Fruit fly (Drosophila melanogaster) whole organism, embryonic: ENCODE measurements around the gene CG44362.
A peak's percentile ranks its signal among the peaks of the same experiment; 100 is the strongest.

ENCODE experiments used
- Atf6 ChIP-seq: fragments of 200-800 bp; sonication (Bioruptor generic); IDR thresholded peaks from 2 replicates; pipeline ENCODE4 v1.3.6; 2022; ENCODE audit warnings: missing biosample characterization, missing genetic modification characterization
- B-H2 ChIP-seq: fragments of 200-800 bp; sonication (Bioruptor generic); optimal IDR thresholded peaks from 2 replicates; lab custom pipeline; 2018; ENCODE audit warnings: missing biosample characterization, mild to moderate bottlenecking, missing genetic modification characterization
- CG14014 ChIP-seq: fragments of 200-800 bp; sonication (Bioruptor generic); IDR thresholded peaks from 2 replicates; pipeline ENCODE4 v1.3.6; 2022; ENCODE audit warnings: missing biosample characterization, missing genetic modification characterization
- CG14050 ChIP-seq: fragments of 200-800 bp; sonication (Bioruptor generic); IDR thresholded peaks from 3 replicates; pipeline ENCODE4 v1.3.6; 2022; ENCODE audit warnings: missing biosample characterization, missing genetic modification characterization
- CG17568 ChIP-seq: fragments of 200-800 bp; sonication (Bioruptor generic); optimal IDR thresholded peaks from 2 replicates; lab custom pipeline; 2018; ENCODE audit warnings: missing biosample characterization, mild to moderate bottlenecking, missing genetic modification characterization, moderate library complexity
- CG17829 ChIP-seq: fragments of 200-800 bp; optimal IDR thresholded peaks from 2 replicates; lab custom pipeline; 2019; ENCODE audit warnings: missing biosample characterization, mild to moderate bottlenecking, missing genetic modification characterization, moderate library complexity
- CG30431 ChIP-seq: fragments of 200-800 bp; sonication (Bioruptor generic); optimal IDR thresholded peaks from 2 replicates; lab custom pipeline; 2017; ENCODE audit warnings: missing biosample characterization, missing genetic modification characterization
- CG4617 ChIP-seq: fragments of 200-800 bp; sonication (Bioruptor generic); optimal IDR thresholded peaks from 3 replicates; lab custom pipeline; 2016; ENCODE audit warnings: missing biosample characterization, missing genetic modification characterization, borderline replicate concordance
- CG6854 ChIP-seq: fragments of 200-800 bp; sonication (Bioruptor generic); optimal IDR thresholded peaks from 3 replicates; lab custom pipeline; 2017; ENCODE audit warnings: missing biosample characterization, mild to moderate bottlenecking, missing genetic modification characterization
- CG7786 ChIP-seq: fragments of 200-800 bp; sonication (Bioruptor generic); optimal IDR thresholded peaks from 2 replicates; lab custom pipeline; 2016; ENCODE audit warnings: missing biosample characterization, missing genetic modification characterization
- CG8089 ChIP-seq: fragments of 200-800 bp; sonication (Bioruptor generic); optimal IDR thresholded peaks from 3 replicates; lab custom pipeline; 2016; ENCODE audit warnings: missing biosample characterization, missing genetic modification characterization
- CG8290 ChIP-seq, 3 experiments: fragments of 200-800 bp; sonication (Bioruptor generic); optimal IDR thresholded peaks; 2 replicates each; lab custom pipeline; 2016 to 2019; ENCODE audit warnings: missing biosample characterization in 3 of 3, missing genetic modification characterization in 3 of 3, mild to moderate bottlenecking in 2 of 3, moderate library complexity in 1 of 3
- Camta ChIP-seq: fragments of 200-800 bp; sonication (Bioruptor generic); optimal IDR thresholded peaks from 2 replicates; lab custom pipeline; 2016; ENCODE audit warnings: missing biosample characterization, missing genetic modification characterization
- CoRest ChIP-seq: fragments of 200-800 bp; sonication (Bioruptor generic); optimal IDR thresholded peaks from 3 replicates; lab custom pipeline; 2018; ENCODE audit warnings: missing biosample characterization, mild to moderate bottlenecking, missing genetic modification characterization, moderate library complexity
- Drgx ChIP-seq: fragments of 200-800 bp; sonication (Bioruptor generic); IDR thresholded peaks from 2 replicates; pipeline ENCODE4 v1.3.6; 2022; ENCODE audit warnings: missing biosample characterization, missing genetic modification characterization
- Eip74EF ChIP-seq, 2 experiments: fragments of 200-800 bp in 1 of 2; fragments of >200 bp in 1 of 2; sonication (Bioruptor generic) in 1 of 2; optimal IDR thresholded peaks; 2 replicates each; lab custom pipeline; 2017 to 2019; ENCODE audit warnings: missing biosample characterization in 2 of 2, missing genetic modification characterization in 2 of 2, mild to moderate bottlenecking in 1 of 2, moderate library complexity in 1 of 2
- Ets97D ChIP-seq: fragments of 200-800 bp; sonication (Bioruptor generic); optimal IDR thresholded peaks from 3 replicates; lab custom pipeline; 2016; ENCODE audit warnings: missing biosample characterization, missing genetic modification characterization
- H15 ChIP-seq: fragments of 200-800 bp; sonication (Bioruptor generic); IDR thresholded peaks from 3 replicates; pipeline ENCODE4 v1.3.6; 2022; ENCODE audit warnings: missing biosample characterization, missing genetic modification characterization
- Hr51 ChIP-seq, 2 experiments: fragments of 200-800 bp; sonication (Bioruptor generic); optimal IDR thresholded peaks; 2 replicates in 1 of 2; 3 replicates in 1 of 2; lab custom pipeline; 2016 to 2018; ENCODE audit warnings: missing biosample characterization in 2 of 2, missing genetic modification characterization in 2 of 2, mild to moderate bottlenecking in 1 of 2, moderate library complexity in 1 of 2
- MTF-1 ChIP-seq: fragments of 200-800 bp; sonication (Bioruptor generic); optimal IDR thresholded peaks from 2 replicates; lab custom pipeline; 2018; ENCODE audit warnings: missing biosample characterization, mild to moderate bottlenecking, missing genetic modification characterization, borderline replicate concordance
- Ptx1 ChIP-seq: fragments of 200-800 bp; sonication (Bioruptor generic); IDR thresholded peaks from 2 replicates; pipeline ENCODE4 v1.3.6; 2022; ENCODE audit warnings: missing biosample characterization, missing genetic modification characterization
- Ssrp ChIP-seq: fragments of 200-800 bp; sonication (Bioruptor generic); optimal IDR thresholded peaks from 2 replicates; lab custom pipeline; 2018; ENCODE audit warnings: missing biosample characterization, mild to moderate bottlenecking, missing genetic modification characterization, moderate library complexity
- ac ChIP-seq: fragments of 200-800 bp; sonication (Bioruptor generic); optimal IDR thresholded peaks from 3 replicates; lab custom pipeline; 2017; ENCODE audit warnings: missing biosample characterization, mild to moderate bottlenecking, missing genetic modification characterization
- br ChIP-seq: fragments of >200 bp; optimal IDR thresholded peaks from 2 replicates; lab custom pipeline; 2017
- btn ChIP-seq: fragments of 200-800 bp; sonication (Bioruptor generic); optimal IDR thresholded peaks from 2 replicates; lab custom pipeline; 2016; ENCODE audit warnings: missing biosample characterization, missing genetic modification characterization
- cato ChIP-seq: fragments of 200-800 bp; sonication (Bioruptor generic); optimal IDR thresholded peaks from 2 replicates; lab custom pipeline; 2016; ENCODE audit warnings: missing biosample characterization, missing genetic modification characterization, borderline replicate concordance
- crp ChIP-seq, 2 experiments: fragments of 200-800 bp; sonication (Bioruptor generic); optimal IDR thresholded peaks; 2 replicates in 1 of 2; 3 replicates in 1 of 2; lab custom pipeline; 2017; ENCODE audit warnings: missing biosample characterization in 2 of 2, missing genetic modification characterization in 2 of 2, mild to moderate bottlenecking in 1 of 2, moderate library complexity in 1 of 2
- ems ChIP-seq: fragments of 200-800 bp; sonication (Bioruptor generic); optimal IDR thresholded peaks from 3 replicates; lab custom pipeline; 2016; ENCODE audit warnings: missing biosample characterization, missing genetic modification characterization
- en ChIP-seq: fragments of 200-800 bp; sonication (Bioruptor generic); optimal IDR thresholded peaks from 2 replicates; lab custom pipeline; 2016; ENCODE audit warnings: missing biosample characterization, missing genetic modification characterization
- eve ChIP-seq, 2 experiments: fragments of >200 bp; optimal IDR thresholded peaks; 2 replicates each; lab custom pipeline; 2017; ENCODE audit warnings: missing biosample characterization in 2 of 2, missing genetic modification characterization in 2 of 2
- exex ChIP-seq: fragments of 200-800 bp; sonication (Bioruptor generic); optimal IDR thresholded peaks from 4 replicates; lab custom pipeline; 2018; ENCODE audit warnings: missing biosample characterization, mild to moderate bottlenecking, missing genetic modification characterization, moderate library complexity
- fd3F ChIP-seq: fragments of 200-800 bp; sonication (Bioruptor generic); optimal IDR thresholded peaks from 2 replicates; lab custom pipeline; 2018; ENCODE audit warnings: missing biosample characterization, mild to moderate bottlenecking, missing genetic modification characterization, moderate library complexity
- gsb ChIP-seq: fragments of 200-800 bp; sonication (Bioruptor generic); IDR thresholded peaks from 2 replicates; pipeline ENCODE4 v1.3.6; 2022; ENCODE audit warnings: missing biosample characterization, missing genetic modification characterization
- hkb ChIP-seq, 2 experiments: fragments of 200-800 bp in 1 of 2; fragments of >200 bp in 1 of 2; sonication (Bioruptor generic) in 1 of 2; IDR thresholded peaks in 1 of 2; optimal IDR thresholded peaks in 1 of 2; 2 replicates each; pipeline versions ENCODE4 v1.3.6 to Lab custom; 2017 to 2022; ENCODE audit warnings: missing biosample characterization in 1 of 2, missing genetic modification characterization in 1 of 2
- inv ChIP-seq: fragments of 200-800 bp; sonication (Bioruptor generic); IDR thresholded peaks from 2 replicates; pipeline ENCODE4 v1.3.6; 2022; ENCODE audit warnings: missing biosample characterization, missing genetic modification characterization; ENCODE audit not compliant: partially characterized antibody
- lbe ChIP-seq: fragments of 200-800 bp; sonication (Bioruptor generic); optimal IDR thresholded peaks from 2 replicates; lab custom pipeline; 2016; ENCODE audit warnings: missing biosample characterization, mild to moderate bottlenecking, missing genetic modification characterization
- luna ChIP-seq: fragments of 200-800 bp; sonication (Bioruptor generic); optimal IDR thresholded peaks from 2 replicates; lab custom pipeline; 2016; ENCODE audit warnings: missing biosample characterization, missing genetic modification characterization
- mirr ChIP-seq: fragments of 200-800 bp; sonication (Bioruptor generic); optimal IDR thresholded peaks from 3 replicates; lab custom pipeline; 2018; ENCODE audit warnings: missing biosample characterization, mild to moderate bottlenecking, missing genetic modification characterization
- onecut ChIP-seq: fragments of 200-800 bp; sonication (Bioruptor generic); IDR thresholded peaks from 2 replicates; pipeline ENCODE4 v1.3.6; 2022; ENCODE audit warnings: missing biosample characterization, missing genetic modification characterization
- pfk ChIP-seq: fragments of 200-800 bp; sonication (Bioruptor generic); optimal IDR thresholded peaks from 2 replicates; lab custom pipeline; 2018; ENCODE audit warnings: missing biosample characterization, mild to moderate bottlenecking, missing genetic modification characterization, moderate library complexity
- pros ChIP-seq: fragments of 200-800 bp; sonication (Bioruptor generic); optimal IDR thresholded peaks from 3 replicates; lab custom pipeline; 2019; ENCODE audit warnings: missing biosample characterization, mild to moderate bottlenecking, missing genetic modification characterization, moderate library complexity
- pum ChIP-seq: fragments of 200-800 bp; sonication (Bioruptor generic); optimal IDR thresholded peaks from 2 replicates; lab custom pipeline; 2016; ENCODE audit warnings: missing biosample characterization, missing genetic modification characterization
- sc ChIP-seq, 3 experiments: fragments of >200 bp in 2 of 3; fragments of 200-800 bp in 1 of 3; sonication (Bioruptor generic) in 1 of 3; optimal IDR thresholded peaks; 2 replicates in 2 of 3; 3 replicates in 1 of 3; lab custom pipeline; 2017; ENCODE audit warnings: mild to moderate bottlenecking in 1 of 3, missing biosample characterization in 1 of 3, missing genetic modification characterization in 1 of 3, missing genetic modification reagents in 1 of 3
- slou ChIP-seq: fragments of 200-800 bp; sonication (Bioruptor generic); optimal IDR thresholded peaks from 3 replicates; lab custom pipeline; 2016; ENCODE audit warnings: missing biosample characterization, missing genetic modification characterization
- unpg ChIP-seq: fragments of 200-800 bp; sonication (Bioruptor generic); optimal IDR thresholded peaks from 3 replicates; lab custom pipeline; 2018; ENCODE audit warnings: missing biosample characterization, mild to moderate bottlenecking, missing genetic modification characterization, moderate library complexity
- zfh2 ChIP-seq: fragments of 200-800 bp; sonication (Bioruptor generic); optimal IDR thresholded peaks from 2 replicates; lab custom pipeline; 2016; ENCODE audit warnings: missing biosample characterization, missing genetic modification characterization

The CG44362 gene

dm6 chr3L:11350680-11351665, 46.4 kb upstream of the CG44362 start (continued):
- TF ChIP-seq sc (optimal IDR thresholded peaks at IDR 0.05; lab: Kevin White, UChicago): no peak
- TF ChIP-seq sc (GFP tag; optimal IDR thresholded peaks at IDR 0.05; lab: Kevin White, UChicago): peak; percentile 5
- TF ChIP-seq br (lab: Kevin White, UChicago): no peak
- TF ChIP-seq Ptx1 (GFP tag; lab: Robert Waterston, UW): peak; percentile 44; the same call in 1 of the 2 replicates
- peak; percentile 36 for TF ChIP-seq exex (tag; lab: Kevin White, UChicago)
- no peak for TF ChIP-seq lbe
- peak; percentile 84 for TF ChIP-seq CoRest
- peak in 1 of 2 experiments; percentile 36 for TF ChIP-seq Eip74EF (GFP tag; optimal IDR thresholded peaks at IDR 0.05; lab: Kevin White, UChicago)
- TF ChIP-seq Camta (GFP tag; lab: Kevin White, UChicago): no peak
- TF ChIP-seq pum (GFP tag; lab: Kevin White, UChicago): no peak
- TF ChIP-seq unpg (GFP tag; lab: Kevin White, UChicago): peak; percentile 15
- peak; percentile 81 for TF ChIP-seq Drgx (GFP tag; lab: Robert Waterston, UW)
- TF ChIP-seq Hr51 (GFP tag; optimal IDR thresholded peaks at IDR 0.05; lab: Kevin White, UChicago): peak in 1 of 2 experiments; percentile 85
- TF ChIP-seq CG17568 (GFP tag; lab: Kevin White, UChicago): no peak
- no peak for TF ChIP-seq inv (GFP tag; lab: Robert Waterston, UW)
- TF ChIP-seq ac (GFP tag; lab: Kevin White, UChicago): no peak
- no peak for TF ChIP-seq pros (GFP tag; lab: Kevin White, UChicago)
- no peak for TF ChIP-seq luna (GFP tag; lab: Kevin White, UChicago)
- TF ChIP-seq CG17829 (tag; lab: Kevin White, UChicago): peak; percentile 73
- TF ChIP-seq CG14014 (GFP tag; lab: Robert Waterston, UW): peak; percentile 44; the same call in 1 of the 2 replicates
- TF ChIP-seq mirr (GFP tag; lab: Kevin White, UChicago): peak; percentile 77
- no peak for TF ChIP-seq CG6854
- TF ChIP-seq btn (GFP tag; lab: Kevin White, UChicago): no peak
- TF ChIP-seq CG8290 (GFP tag; optimal IDR thresholded peaks at IDR 0.05; lab: Kevin White, UChicago): peak; percentile 1
- peak in 1 of 2 experiments; percentile 90 for TF ChIP-seq CG8290 (tag; optimal IDR thresholded peaks at IDR 0.05; lab: Kevin White, UChicago)
- no peak for TF ChIP-seq H15
- no peak for TF ChIP-seq cato (GFP tag; lab: Kevin White, UChicago)
- TF ChIP-seq hkb (optimal IDR thresholded peaks at IDR 0.05; lab: Kevin White, UChicago): no peak
- TF ChIP-seq hkb (GFP tag; IDR thresholded peaks at IDR 0.05; lab: Robert Waterston, UW): no peak; the same call in 1 of the 2 replicates
- peak; percentile 32 for TF ChIP-seq fd3F (GFP tag; lab: Kevin White, UChicago)
- peak; percentile 52 for TF ChIP-seq CG7786
- no peak for TF ChIP-seq Ets97D (GFP tag; lab: Kevin White, UChicago)
- TF ChIP-seq en (GFP tag; lab: Kevin White, UChicago): no peak
- TF ChIP-seq CG14050: peak; percentile 30; the same call in 1 of the 3 replicates
- TF ChIP-seq zfh2 (GFP tag; lab: Kevin White, UChicago): no peak
- TF ChIP-seq onecut (GFP tag; lab: Robert Waterston, UW): peak; percentile 10
- no peak for TF ChIP-seq CG30431 (GFP tag; lab: Kevin White, UChicago)
- no peak; the same call in 1 of the 2 replicates for TF ChIP-seq Atf6 (GFP tag; lab: Robert Waterston, UW)
- TF ChIP-seq pfk (GFP tag; lab: Kevin White, UChicago): no peak
- TF ChIP-seq B-H2 (GFP tag; lab: Kevin White, UChicago): peak; percentile 42
- peak in 1 of 2 experiments; percentile 35 for TF ChIP-seq eve (GFP tag; optimal IDR thresholded peaks at IDR 0.05; lab: Kevin White, UChicago)
- no peak for TF ChIP-seq gsb
- peak; percentile 50 for TF ChIP-seq ems
- peak; percentile 24 for TF ChIP-seq MTF-1 (GFP tag; lab: Kevin White, UChicago)
- TF ChIP-seq slou: peak; percentile 23
- TF ChIP-seq CG4617: no peak
- TF ChIP-seq crp (GFP tag; optimal IDR thresholded peaks at IDR 0.05; lab: Kevin White, UChicago): no peak
- peak; percentile 67 for TF ChIP-seq Ssrp (tag; lab: Kevin White, UChicago)
- no peak for TF ChIP-seq CG8089 (GFP tag; lab: Kevin White, UChicago)
